Fruit fly (Drosophila melanogaster): ENCODE measurements around the gene CG17261.

- no peak for TF ChIP-seq psq (optimal IDR thresholded peaks at IDR 0.05)
- no peak for TF ChIP-seq Sin3A (optimal IDR thresholded peaks at IDR 0.05)
- no peak for TF ChIP-seq Myc (optimal IDR thresholded peaks at IDR 0.05)
Measured at dm6 chr2L:3041918-3042615, at the start of gene CG17261.

Measured in Kc167 (cell line).